Fruit fly (Drosophila melanogaster): Measurements from ENCODE around the gene CG14301.

Gene CG14301

DNA sequence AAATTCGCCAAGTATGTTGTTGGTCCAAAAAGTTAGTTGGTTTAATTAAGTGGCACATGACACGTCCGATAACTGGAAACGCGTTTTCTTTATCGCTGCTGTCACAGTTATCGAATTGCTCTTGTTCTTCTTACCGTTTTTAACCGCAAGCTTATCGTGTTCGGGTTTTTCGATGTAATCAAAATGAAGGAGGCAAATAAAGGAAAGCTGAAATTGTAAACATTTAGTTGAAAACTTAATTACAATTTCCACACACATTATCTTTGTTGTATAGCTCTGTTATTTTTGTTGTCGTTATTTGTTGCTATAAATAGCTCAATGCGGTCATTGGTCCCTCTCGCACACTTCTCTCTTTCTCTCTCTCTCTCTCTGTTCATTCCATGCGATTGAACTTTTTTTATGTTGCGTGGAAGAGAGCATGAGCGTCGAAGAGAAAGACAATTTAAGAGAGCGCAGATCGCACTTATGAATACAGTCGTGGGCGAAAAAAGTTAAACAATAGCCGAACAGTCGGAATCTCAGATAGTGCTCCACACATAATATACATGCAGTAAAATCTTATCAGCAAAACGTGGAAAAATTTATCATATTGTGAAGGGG, 55.9 kb downstream of the CG14301 start (continued):
- no peak for TF ChIP-seq inv (GFP tag; IDR thresholded peaks at IDR 0.05; ENCODE audit: partially characterized antibody)
- TF ChIP-seq lbe (GFP tag; optimal IDR thresholded peaks at IDR 0.05), result no peak
- TF ChIP-seq CG3838 (GFP tag; optimal IDR thresholded peaks at IDR 0.05), result no peak
- TF ChIP-seq Opbp (GFP tag; IDR thresholded peaks at IDR 0.05; ENCODE audit: partially characterized antibody), result peak; percentile 47; the same call in 1 of the 3 replicates
- TF ChIP-seq Myb (GFP tag; optimal IDR thresholded peaks at IDR 0.05), result no peak
- TF ChIP-seq CG31224 (GFP tag; IDR thresholded peaks at IDR 0.05), result no peak
- TF ChIP-seq CG12071 (GFP tag; optimal IDR thresholded peaks at IDR 0.05), result peak; percentile 24
- TF ChIP-seq CG4328 (GFP tag; optimal IDR thresholded peaks at IDR 0.05), result no peak
- no peak for TF ChIP-seq CG12236 (GFP tag; optimal IDR thresholded peaks at IDR 0.05)
- peak; percentile 64 for TF ChIP-seq CG34224 (GFP tag; IDR thresholded peaks at IDR 0.05; ENCODE audit: partially characterized antibody)
- no peak for TF ChIP-seq CG15269 (tag; optimal IDR thresholded peaks at IDR 0.05)
- TF ChIP-seq luna (GFP tag; optimal IDR thresholded peaks at IDR 0.05), result no peak
- no peak for TF ChIP-seq CkIIα-i1 (GFP tag; IDR thresholded peaks at IDR 0.05)
- no peak for TF ChIP-seq pzg (GFP tag; optimal IDR thresholded peaks at IDR 0.05)
- TF ChIP-seq CG10654 (GFP tag; optimal IDR thresholded peaks at IDR 0.05), result no peak
- TF ChIP-seq peb (GFP tag; IDR thresholded peaks at IDR 0.05), result no peak
- TF ChIP-seq YL-1 (GFP tag; optimal IDR thresholded peaks at IDR 0.05), result no peak
- TF ChIP-seq CG9876 (GFP tag; optimal IDR thresholded peaks at IDR 0.05), result no peak
- TF ChIP-seq Med (GFP tag), result peak; percentile 82
- no peak for TF ChIP-seq tap (tag; optimal IDR thresholded peaks at IDR 0.05)
- TF ChIP-seq emc (GFP tag; optimal IDR thresholded peaks at IDR 0.05), result no peak
- no peak for TF ChIP-seq ttk (GFP tag; IDR thresholded peaks at IDR 0.05)
- no peak for TF ChIP-seq cato (GFP tag; optimal IDR thresholded peaks at IDR 0.05; ENCODE audit: borderline replicate concordance)
- no peak for TF ChIP-seq Mad (GFP tag; optimal IDR thresholded peaks at IDR 0.05)
- no peak for TF ChIP-seq CG12942 (GFP tag; optimal IDR thresholded peaks at IDR 0.05)
- no peak for TF ChIP-seq Dp (GFP tag; optimal IDR thresholded peaks at IDR 0.05)
- no peak for TF ChIP-seq gfzf (GFP tag; optimal IDR thresholded peaks at IDR 0.05)
- TF ChIP-seq CG2120 (GFP tag; optimal IDR thresholded peaks at IDR 0.05), result peak; percentile 33
- TF ChIP-seq NfI (GFP tag; optimal IDR thresholded peaks at IDR 0.05), result peak; percentile 23
- TF ChIP-seq unpg (GFP tag; optimal IDR thresholded peaks at IDR 0.05), result no peak
- no peak for TF ChIP-seq Blimp-1 (GFP tag; optimal IDR thresholded peaks at IDR 0.05)
- no peak for TF ChIP-seq CG17612 (GFP tag; IDR thresholded peaks at IDR 0.05)
- TF ChIP-seq Mes4 (GFP tag; optimal IDR thresholded peaks at IDR 0.05), result peak; percentile 3
- no peak for TF ChIP-seq Neu2 (GFP tag; optimal IDR thresholded peaks at IDR 0.05; ENCODE audit: borderline replicate concordance)
- no peak for TF ChIP-seq CG6254 (GFP tag; optimal IDR thresholded peaks at IDR 0.05)
- 0 out of 2 replicates have a peak, but pooled peaks have one; percentile 33 for TF ChIP-seq CG11696 (GFP tag; IDR thresholded peaks at IDR 0.05)
- TF ChIP-seq tup (GFP tag; optimal IDR thresholded peaks at IDR 0.05), result no peak
- TF ChIP-seq Lpt (GFP tag; optimal IDR thresholded peaks at IDR 0.05), result no peak
- no peak for TF ChIP-seq CG14965 (GFP tag; optimal IDR thresholded peaks at IDR 0.05; ENCODE audit: borderline replicate concordance)
- TF ChIP-seq pnt (GFP tag; optimal IDR thresholded peaks at IDR 0.05), result no peak
- no peak for TF ChIP-seq Eip74EF (GFP tag; optimal IDR thresholded peaks at IDR 0.05)
- no peak for TF ChIP-seq Doc3 (GFP tag; IDR thresholded peaks at IDR 0.05; ENCODE audit: partially characterized antibody)
- TF ChIP-seq CG11456 (GFP tag; IDR thresholded peaks at IDR 0.05), result 0 out of 3 replicates have a peak, but pooled peaks have one; percentile 51
- TF ChIP-seq D19B (GFP tag; optimal IDR thresholded peaks at IDR 0.05), result no peak
- TF ChIP-seq CG6813 (GFP tag; optimal IDR thresholded peaks at IDR 0.05), result peak; percentile 13
- peak; percentile 14 for TF ChIP-seq kah (GFP tag; optimal IDR thresholded peaks at IDR 0.05)
- no peak for TF ChIP-seq CG13894 (tag; optimal IDR thresholded peaks at IDR 0.05)
- TF ChIP-seq CG8290 (GFP tag; optimal IDR thresholded peaks at IDR 0.05), result no peak
- TF ChIP-seq CG8290 (tag; optimal IDR thresholded peaks at IDR 0.05), result no peak
- TF ChIP-seq lab (GFP tag; optimal IDR thresholded peaks at IDR 0.05), result peak; percentile 59
